Fruit fly (Drosophila melanogaster) whole organism, embryonic: ENCODE data around the gene ovm.

ENCODE experiments used
- Aef1 ChIP-seq: fragments of 200-800 bp; sonication (Bioruptor generic); IDR thresholded peaks from 3 replicates; pipeline ENCODE4 v1.3.6; 2022; ENCODE audit warnings: missing biosample characterization, missing genetic modification characterization
- Blimp-1 ChIP-seq: fragments of 200-800 bp; sonication (Bioruptor generic); optimal IDR thresholded peaks from 3 replicates; lab custom pipeline; 2018; ENCODE audit warnings: missing biosample characterization, missing genetic modification characterization, mild to moderate bottlenecking, moderate library complexity, missing genetic modification reagents
- CG15601 ChIP-seq: fragments of 200-800 bp; sonication (Bioruptor generic); optimal IDR thresholded peaks from 3 replicates; lab custom pipeline; 2019; ENCODE audit warnings: missing biosample characterization, mild to moderate bottlenecking, missing genetic modification characterization, moderate library complexity
- CG17328 ChIP-seq: fragments of 200-800 bp; sonication (Bioruptor generic); IDR thresholded peaks from 2 replicates; pipeline ENCODE4 v1.3.6; 2022; ENCODE audit warnings: missing biosample characterization, missing genetic modification characterization
- CG18011 ChIP-seq: fragments of 200-800 bp; sonication (Bioruptor generic); optimal IDR thresholded peaks from 2 replicates; lab custom pipeline; 2017; ENCODE audit warnings: missing biosample characterization, missing genetic modification characterization, mild to moderate bottlenecking, moderate library complexity, missing genotype
- CG2199 ChIP-seq: fragments of 200-800 bp; sonication (Bioruptor generic); IDR thresholded peaks from 3 replicates; pipeline ENCODE4 v1.3.6; 2022; ENCODE audit warnings: missing biosample characterization, missing genetic modification characterization
- Dp ChIP-seq: fragments of 200-800 bp; sonication (Bioruptor generic); optimal IDR thresholded peaks from 2 replicates; lab custom pipeline; 2018; ENCODE audit warnings: missing biosample characterization, mild to moderate bottlenecking, missing genetic modification characterization, moderate library complexity
- gcm2 ChIP-seq: fragments of 200-800 bp; sonication (Bioruptor generic); optimal IDR thresholded peaks from 2 replicates; lab custom pipeline; 2016; ENCODE audit warnings: missing biosample characterization, missing genetic modification characterization
- hth ChIP-seq: fragments of >200 bp; optimal IDR thresholded peaks from 2 replicates; lab custom pipeline; 2017; ENCODE audit warnings: inconsistent platforms
- sens ChIP-seq: fragments of 200-800 bp; sonication (Bioruptor generic); peaks from one replicate; lab custom pipeline; 2016; ENCODE audit warnings: missing biosample characterization, missing genetic modification characterization
- seq ChIP-seq: fragments of 200-800 bp; sonication (Bioruptor generic); IDR thresholded peaks from 2 replicates; pipeline ENCODE4 v1.3.6; 2022; ENCODE audit warnings: missing biosample characterization, missing genetic modification characterization
- trh ChIP-seq: fragments of 200-800 bp; sonication (Bioruptor generic); optimal IDR thresholded peaks from 2 replicates; lab custom pipeline; 2016; ENCODE audit warnings: missing biosample characterization, missing genetic modification characterization
- zen ChIP-seq: fragments of 200-800 bp; sonication (Bioruptor generic); optimal IDR thresholded peaks from 3 replicates; lab custom pipeline; 2018; ENCODE audit warnings: missing biosample characterization, mild to moderate bottlenecking, missing genetic modification characterization, moderate library complexity

Gene ovm

dm6 chr2L:89158-89557 is 51.6 kb downstream of the ovm start:
- TF ChIP-seq CG15601 (tag; lab: Kevin White, UChicago) (no peak), gcm2 (GFP tag; lab: Kevin White, UChicago) (no peak), seq (GFP tag; lab: Robert Waterston, UW) (no peak), CG18011 (GFP tag; lab: Kevin White, UChicago) (no peak), Dp (GFP tag; lab: Kevin White, UChicago) (no peak), hth (no peak), trh (GFP tag; lab: Kevin White, UChicago) (no peak), zen (tag; lab: Kevin White, UChicago) (peak; percentile 97)
- TF ChIP-seq, all 482 proteins: peak for 1

dm6 chr2L:88528-88927 is 52.3 kb downstream of the ovm start:
- TF ChIP-seq sens (GFP tag; lab: Kevin White, UChicago) = peak; percentile 19
- TF ChIP-seq CG2199 (GFP tag; lab: Robert Waterston, UW) = 0 out of 3 replicates have a peak, but pooled peaks have one; percentile 19
- TF ChIP-seq Aef1 (GFP tag; lab: Robert Waterston, UW) = no peak
- TF ChIP-seq CG17328 (GFP tag; lab: Robert Waterston, UW) = no peak
- TF ChIP-seq Blimp-1 = peak; percentile 20
